Worm (Caenorhabditis elegans) whole organism, L2 larva: ENCODE data around the gene lmtr-3.

Experiments used
- C34F6.9 ChIP-seq: fragments of 150-350 bp; optimal IDR thresholded peaks from 2 replicates; lab custom pipeline; 2014; ENCODE audit warnings: missing biosample characterization, missing genetic modification characterization
- F13H6.1 ChIP-seq: sonication (generic microtip); optimal IDR thresholded peaks from 2 replicates; lab custom pipeline; 2016; ENCODE audit warnings: missing genetic modification characterization, missing compliant biosample characterization
- R02D3.7 ChIP-seq: fragments of 150-350 bp; optimal IDR thresholded peaks from 2 replicates; lab custom pipeline; 2014; ENCODE audit warnings: missing biosample characterization, missing genetic modification characterization
- Y55F3AM.14 ChIP-seq: fragments of 200-800 bp; sonication (Bioruptor generic); optimal IDR thresholded peaks from 2 replicates; lab custom pipeline; 2018; ENCODE audit warnings: mild to moderate bottlenecking, missing genetic modification characterization, missing compliant biosample characterization
- ZK546.5 ChIP-seq: sonication (generic microtip); optimal IDR thresholded peaks from 2 replicates; lab custom pipeline; 2017; ENCODE audit warnings: missing biosample characterization, missing genetic modification characterization
- alr-1 ChIP-seq: fragments of 150-350 bp; optimal IDR thresholded peaks from 2 replicates; lab custom pipeline; 2014; ENCODE audit warnings: missing biosample characterization, missing genetic modification characterization
- ama-1 ChIP-seq: fragments of 150-350 bp; optimal IDR thresholded peaks from 2 replicates; lab custom pipeline; 2018; ENCODE audit warnings: inconsistent platforms
- blmp-1 ChIP-seq: sonication (generic microtip); optimal IDR thresholded peaks from 2 replicates; lab custom pipeline; 2017; ENCODE audit warnings: missing genetic modification characterization, mild to moderate bottlenecking, missing compliant biosample characterization, antibody characterized with exemption, moderate library complexity; ENCODE audit not compliant: insufficient read depth
- ceh-16 ChIP-seq: fragments of 150-350 bp; optimal IDR thresholded peaks from 2 replicates; lab custom pipeline; 2014; ENCODE audit warnings: missing biosample characterization, missing genetic modification characterization
- ceh-82 ChIP-seq: fragments of 150-350 bp; optimal IDR thresholded peaks from 2 replicates; lab custom pipeline; 2014; ENCODE audit warnings: missing biosample characterization, missing genetic modification characterization
- crh-2 ChIP-seq: sonication (generic microtip); optimal IDR thresholded peaks from 2 replicates; lab custom pipeline; 2017; ENCODE audit warnings: missing biosample characterization, missing genetic modification characterization
- dmd-4 ChIP-seq: sonication (generic microtip); optimal IDR thresholded peaks from 2 replicates; lab custom pipeline; 2017; ENCODE audit warnings: missing biosample characterization, missing genetic modification characterization
- egl-27 ChIP-seq: sonication (generic microtip); optimal IDR thresholded peaks from 3 replicates; lab custom pipeline; 2017; ENCODE audit warnings: missing biosample characterization, missing genetic modification reagents, missing genetic modification characterization
- elt-1 ChIP-seq: fragments of 150-350 bp; optimal IDR thresholded peaks from 2 replicates; lab custom pipeline; 2014; ENCODE audit warnings: missing biosample characterization, missing genetic modification characterization
- elt-3 ChIP-seq: sonication (generic microtip); optimal IDR thresholded peaks from 2 replicates; lab custom pipeline; 2017; ENCODE audit warnings: missing biosample characterization, missing genetic modification characterization
- fos-1 ChIP-seq: fragments of 150-350 bp; optimal IDR thresholded peaks from 2 replicates; lab custom pipeline; 2014; ENCODE audit warnings: missing biosample characterization, missing genetic modification characterization
- gmeb-1 ChIP-seq: fragments of 150-350 bp; optimal IDR thresholded peaks from 2 replicates; lab custom pipeline; 2014; ENCODE audit warnings: missing biosample characterization, missing genetic modification characterization
- lin-11 ChIP-seq: fragments of 150-350 bp; sonication (generic microtip); optimal IDR thresholded peaks from 2 replicates; lab custom pipeline; 2014; ENCODE audit warnings: missing biosample characterization, missing genetic modification characterization, inconsistent platforms, mixed read lengths
- lin-13 ChIP-seq: fragments of 150-350 bp; optimal IDR thresholded peaks from 2 replicates; lab custom pipeline; 2014; ENCODE audit warnings: missing biosample characterization, missing genetic modification reagents, missing genetic modification characterization
- lin-39 ChIP-seq: fragments of 150-350 bp; optimal IDR thresholded peaks from 2 replicates; lab custom pipeline; 2014; ENCODE audit warnings: missing biosample characterization, missing genetic modification reagents, missing genetic modification characterization
- lsy-2 ChIP-seq, 2 experiments: fragments of 150-350 bp in 1 of 2; sonication (generic microtip) in 1 of 2; optimal IDR thresholded peaks; 2 replicates each; lab custom pipeline; 2014 to 2017; ENCODE audit warnings: missing biosample characterization in 2 of 2, missing genetic modification characterization in 2 of 2
- mab-5 ChIP-seq: fragments of 150-350 bp; optimal IDR thresholded peaks from 2 replicates; lab custom pipeline; 2014; ENCODE audit warnings: missing biosample characterization, missing genetic modification characterization
- mbf-1 ChIP-seq: sonication (generic microtip); optimal IDR thresholded peaks from 2 replicates; lab custom pipeline; 2017; ENCODE audit warnings: missing biosample characterization, missing genetic modification characterization
- mdl-1 ChIP-seq, 2 experiments: fragments of 150-350 bp in 1 of 2; sonication (generic microtip) in 1 of 2; optimal IDR thresholded peaks; 2 replicates each; lab custom pipeline; 2017; ENCODE audit warnings: missing biosample characterization in 2 of 2, missing genetic modification characterization in 2 of 2
- nhr-11 ChIP-seq: fragments of 150-350 bp; optimal IDR thresholded peaks from 2 replicates; lab custom pipeline; 2014; ENCODE audit warnings: missing biosample characterization, missing genetic modification characterization
- nhr-129 ChIP-seq: fragments of 150-350 bp; optimal IDR thresholded peaks from 2 replicates; lab custom pipeline; 2014; ENCODE audit warnings: missing biosample characterization, missing genetic modification characterization
- nhr-21 ChIP-seq: fragments of 150-350 bp; optimal IDR thresholded peaks from 2 replicates; lab custom pipeline; 2014; ENCODE audit warnings: missing biosample characterization, missing genetic modification characterization
- nhr-23 ChIP-seq: fragments of 150-350 bp; optimal IDR thresholded peaks from 2 replicates; lab custom pipeline; 2014; ENCODE audit warnings: missing biosample characterization, missing genetic modification reagents, missing genetic modification characterization
- nhr-237 ChIP-seq: fragments of 150-350 bp; optimal IDR thresholded peaks from 2 replicates; lab custom pipeline; 2014; ENCODE audit warnings: missing biosample characterization, missing genetic modification characterization
- nhr-25 ChIP-seq: fragments of 150-350 bp; sonication (generic microtip); optimal IDR thresholded peaks from 3 replicates; lab custom pipeline; 2014; ENCODE audit warnings: missing biosample characterization, missing genetic modification characterization
- nhr-6 ChIP-seq: fragments of 150-350 bp; optimal IDR thresholded peaks from 2 replicates; lab custom pipeline; 2014; ENCODE audit warnings: missing biosample characterization, missing genetic modification characterization
- nhr-77 ChIP-seq: fragments of 150-350 bp; optimal IDR thresholded peaks from 2 replicates; lab custom pipeline; 2014; ENCODE audit warnings: missing biosample characterization, missing genetic modification characterization
- peb-1 ChIP-seq: fragments of 150-350 bp; optimal IDR thresholded peaks from 2 replicates; lab custom pipeline; 2014; ENCODE audit warnings: missing biosample characterization, missing genetic modification characterization
- sem-4 ChIP-seq: fragments of 150-350 bp; optimal IDR thresholded peaks from 2 replicates; lab custom pipeline; 2014; ENCODE audit warnings: missing biosample characterization, missing genetic modification reagents, missing genetic modification characterization
- skn-1 ChIP-seq: sonication (generic microtip); optimal IDR thresholded peaks from 2 replicates; lab custom pipeline; 2017; ENCODE audit warnings: missing biosample characterization, missing genetic modification characterization
- sma-3 ChIP-seq: sonication (generic microtip); optimal IDR thresholded peaks from 2 replicates; lab custom pipeline; 2016; ENCODE audit warnings: missing genetic modification reagents, missing genetic modification characterization, missing compliant biosample characterization
- sma-9 ChIP-seq, 2 experiments: fragments of 150-350 bp in 1 of 2; sonication (generic microtip) in 1 of 2; optimal IDR thresholded peaks; 2 replicates each; lab custom pipeline; 2014 to 2016; ENCODE audit warnings: missing genetic modification characterization in 2 of 2, mild to moderate bottlenecking in 1 of 2, missing biosample characterization in 1 of 2, missing compliant biosample characterization in 1 of 2, missing genetic modification reagents in 1 of 2, moderate library complexity in 1 of 2
- snpc-4 ChIP-seq: fragments of 150-350 bp; optimal IDR thresholded peaks from 2 replicates; lab custom pipeline; 2014; ENCODE audit warnings: missing biosample characterization, missing genetic modification characterization
- unc-39 ChIP-seq: fragments of 150-350 bp; optimal IDR thresholded peaks from 2 replicates; lab custom pipeline; 2014; ENCODE audit warnings: missing biosample characterization, missing genetic modification characterization
- unc-55 ChIP-seq: fragments of 150-350 bp; sonication (generic microtip); optimal IDR thresholded peaks from 3 replicates; lab custom pipeline; 2014; ENCODE audit warnings: missing biosample characterization, missing genetic modification reagents, missing genetic modification characterization
- zag-1 ChIP-seq: fragments of 150-350 bp; optimal IDR thresholded peaks from 2 replicates; lab custom pipeline; 2014; ENCODE audit warnings: missing biosample characterization, missing genetic modification characterization
- ztf-11 ChIP-seq: sonication (generic microtip); optimal IDR thresholded peaks from 2 replicates; lab custom pipeline; 2017; ENCODE audit warnings: missing biosample characterization, missing genetic modification characterization
- ztf-4 ChIP-seq: fragments of 150-350 bp; optimal IDR thresholded peaks from 2 replicates; lab custom pipeline; 2014; ENCODE audit warnings: missing biosample characterization, missing genetic modification characterization

lmtr-3 gene

DNA sequence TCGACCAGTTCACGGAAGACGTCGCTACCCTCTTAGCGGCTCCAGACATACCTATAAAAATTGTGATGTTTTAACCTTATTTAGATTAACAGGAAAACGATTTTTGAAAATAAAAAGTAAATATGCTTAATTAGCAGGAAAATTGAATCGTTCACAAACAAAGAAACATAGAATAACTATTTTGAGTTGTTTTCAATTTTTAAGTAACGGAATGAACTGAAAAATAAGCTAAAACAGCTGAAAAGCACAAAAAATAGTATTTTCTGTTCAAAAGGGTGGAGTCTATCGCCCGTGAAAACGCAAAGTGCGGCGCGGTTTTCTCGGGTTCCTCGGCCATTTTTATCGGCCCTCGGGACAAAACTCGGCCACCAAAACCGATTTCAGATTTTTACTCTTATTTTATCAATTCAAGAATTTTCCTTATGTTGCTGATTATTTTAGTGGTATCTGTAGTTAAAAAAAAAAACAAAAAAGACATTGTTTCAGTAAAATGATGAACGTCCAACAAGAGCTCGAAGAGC is at the start of gene lmtr-3, which contains the start of gene atp-5:
Gene lmtr-3 (plus strand): TSS at position 370 of the 521 bp plus-strand sequence.
Gene atp-5 (minus strand): TSS at position 51 of the 521 bp plus-strand sequence.
- TF ChIP-seq F13H6.1 (tag; lab: Kevin White, UChicago) (peak; percentile 75), crh-2 (peak; percentile 67), fos-1 (tag; lab: Kevin White, UChicago) (peak; percentile 62), peb-1 (tag; lab: Kevin White, UChicago) (no peak), sma-3 (GFP tag; lab: Kevin White, UChicago) (peak; percentile 65), sem-4 (tag; lab: Kevin White, UChicago) (peak; percentile 2), mbf-1 (tag; lab: Kevin White, UChicago) (no peak), zag-1 (no peak), ama-1 (lab: Kevin White, UChicago) (no peak), sma-9 (GFP tag; optimal IDR thresholded peaks at IDR 0.05; lab: Kevin White, UChicago) (peak; percentile 72), sma-9 (tag; optimal IDR thresholded peaks at IDR 0.05; lab: Kevin White, UChicago) (no peak), alr-1 (no peak), nhr-25 (tag; lab: Kevin White, UChicago) (peak; percentile 65), unc-55 (GFP tag; lab: Kevin White, UChicago) (peak; percentile 89), lin-13 (GFP tag; lab: Kevin White, UChicago) (peak; percentile 68), egl-27 (tag; lab: Kevin White, UChicago) (no peak), lin-11 (peak; percentile 72), lsy-2 (tag; optimal IDR thresholded peaks at IDR 0.05; lab: Kevin White, UChicago) (peak; percentile 30 to 79), C34F6.9 (tag; lab: Kevin White, UChicago) (peak; percentile 89), nhr-129 (tag; lab: Kevin White, UChicago) (peak; percentile 67), gmeb-1 (tag; lab: Kevin White, UChicago) (peak; percentile 68)

DNA sequence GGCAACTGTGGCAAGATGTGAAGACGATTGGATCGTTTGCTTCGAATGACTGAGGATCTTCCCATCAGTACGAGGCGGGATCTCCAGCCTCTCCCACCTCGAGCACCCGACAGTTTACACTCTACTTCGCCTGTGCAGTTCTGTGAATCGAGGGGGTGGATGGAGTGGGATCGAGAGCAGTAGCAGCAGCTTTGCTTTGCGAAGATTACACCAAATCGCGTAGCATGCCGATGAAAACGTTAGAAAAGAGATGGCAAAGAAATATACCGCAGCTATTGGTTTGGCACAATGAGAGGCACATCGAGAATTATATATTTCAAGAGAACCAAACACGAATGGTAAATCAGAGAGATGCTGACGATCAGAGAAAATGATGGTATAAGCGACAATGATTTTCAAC is 49.5 kb upstream of the lmtr-3 start, which contains the start of gene act-3:
Gene act-3 (minus strand): TSS at position 51 of the 400 bp plus-strand sequence.
- TF ChIP-seq sma-9 (GFP tag; optimal IDR thresholded peaks at IDR 0.05; lab: Kevin White, UChicago) (peak; percentile 16), sma-9 (tag; optimal IDR thresholded peaks at IDR 0.05; lab: Kevin White, UChicago) (no peak), unc-55 (GFP tag; lab: Kevin White, UChicago) (no peak), F13H6.1 (tag; lab: Kevin White, UChicago) (peak; percentile 44), alr-1 (no peak), dmd-4 (tag; lab: Kevin White, UChicago) (no peak), nhr-129 (tag; lab: Kevin White, UChicago) (peak; percentile 39)
- TF ChIP-seq, all 48 proteins: peak for 3

DNA sequence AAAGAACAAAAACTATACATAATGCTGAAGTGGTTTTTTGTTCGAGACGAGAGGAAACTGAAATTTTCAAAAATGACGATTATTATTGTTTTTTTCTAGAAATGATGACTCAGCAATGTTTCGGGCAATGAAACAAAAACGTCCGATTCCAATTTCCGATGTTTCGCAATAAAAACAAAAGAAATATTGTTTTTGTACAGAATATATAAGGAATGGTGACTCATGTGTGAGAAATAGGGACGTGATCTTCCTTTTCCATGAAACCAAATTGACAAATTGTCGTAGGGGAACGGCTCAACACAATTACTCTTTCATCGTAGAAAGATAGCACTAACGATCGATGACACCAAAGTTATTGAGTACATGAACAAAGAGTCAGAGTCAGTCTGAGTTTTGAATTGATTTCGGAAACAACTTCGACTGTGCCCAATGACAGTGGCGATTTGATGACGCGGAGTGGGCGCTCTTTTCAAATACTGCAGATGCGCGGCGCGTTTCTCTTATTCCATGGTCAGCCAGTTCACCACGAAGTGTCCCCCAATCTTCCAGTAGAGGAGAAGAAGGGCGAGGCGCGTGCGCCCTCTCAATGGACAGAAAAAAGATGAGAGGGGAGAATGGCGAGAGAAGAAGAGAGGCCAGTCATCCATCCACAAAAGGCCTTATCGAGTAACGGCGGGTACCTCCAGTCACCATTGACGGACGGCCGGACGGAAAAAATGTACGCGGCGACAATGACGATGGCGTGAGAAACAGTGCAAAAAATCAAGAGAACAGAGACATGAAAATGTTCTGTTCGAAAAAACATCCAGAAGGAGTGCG is 48.6 kb upstream of the lmtr-3 start:
- TF ChIP-seq lsy-2 (tag; optimal IDR thresholded peaks at IDR 0.05; lab: Kevin White, UChicago) = no peak
- no peak for TF ChIP-seq sem-4 (tag; lab: Kevin White, UChicago)
- no peak for TF ChIP-seq sma-9 (GFP tag; optimal IDR thresholded peaks at IDR 0.05; lab: Kevin White, UChicago)
- no peak for TF ChIP-seq sma-9 (tag; optimal IDR thresholded peaks at IDR 0.05; lab: Kevin White, UChicago)
- no peak for TF ChIP-seq Y55F3AM.14
- TF ChIP-seq crh-2 = no peak
- TF ChIP-seq mbf-1 (tag; lab: Kevin White, UChicago) = no peak
- peak; percentile 41 to 51 for TF ChIP-seq mdl-1 (tag; optimal IDR thresholded peaks at IDR 0.05; lab: Kevin White, UChicago)
- TF ChIP-seq nhr-237 = no peak
- TF ChIP-seq nhr-6 (tag; lab: Kevin White, UChicago) = no peak
- no peak for TF ChIP-seq peb-1 (tag; lab: Kevin White, UChicago)
- TF ChIP-seq nhr-129 (tag; lab: Kevin White, UChicago) = peak; percentile 31
- TF ChIP-seq lin-39 (tag; lab: Kevin White, UChicago) = no peak
- no peak for TF ChIP-seq nhr-23
- no peak for TF ChIP-seq ama-1 (lab: Kevin White, UChicago)
- TF ChIP-seq C34F6.9 (tag; lab: Kevin White, UChicago) = no peak
- peak; percentile 22 for TF ChIP-seq nhr-25 (tag; lab: Kevin White, UChicago)
- no peak for TF ChIP-seq mab-5 (tag; lab: Kevin White, UChicago)
- no peak for TF ChIP-seq ztf-4 (tag; lab: Kevin White, UChicago)
- peak; percentile 12 for TF ChIP-seq unc-55 (GFP tag; lab: Kevin White, UChicago)
- no peak for TF ChIP-seq elt-1
- no peak for TF ChIP-seq ztf-11
- no peak for TF ChIP-seq ZK546.5 (tag; lab: Kevin White, UChicago)
- TF ChIP-seq dmd-4 (tag; lab: Kevin White, UChicago) = no peak
- TF ChIP-seq nhr-11 (tag; lab: Kevin White, UChicago) = no peak
- peak; percentile 4 for TF ChIP-seq nhr-21 (tag; lab: Kevin White, UChicago)
- TF ChIP-seq unc-39 = no peak
- no peak for TF ChIP-seq elt-3
- no peak for TF ChIP-seq ceh-82
- TF ChIP-seq snpc-4 (tag; lab: Kevin White, UChicago) = no peak
- no peak for TF ChIP-seq nhr-77 (tag; lab: Kevin White, UChicago)
- TF ChIP-seq blmp-1 (tag; lab: Kevin White, UChicago) = no peak
- TF ChIP-seq ceh-16 (tag; lab: Kevin White, UChicago) = no peak
- no peak for TF ChIP-seq alr-1
- TF ChIP-seq gmeb-1 (tag; lab: Kevin White, UChicago) = no peak
- TF ChIP-seq fos-1 (tag; lab: Kevin White, UChicago) = peak; percentile 41
- no peak for TF ChIP-seq sma-3 (GFP tag; lab: Kevin White, UChicago)
- TF ChIP-seq F13H6.1 (tag; lab: Kevin White, UChicago) = peak; percentile 10
- TF ChIP-seq R02D3.7 (tag; lab: Kevin White, UChicago) = no peak
- no peak for TF ChIP-seq skn-1 (tag; lab: Kevin White, UChicago)
